Fruit fly (Drosophila melanogaster): ENCODE measurements around the gene CG12605.

- no peak for TF ChIP-seq Pif1A (GFP tag; optimal IDR thresholded peaks at IDR 0.05)
- no peak for TF ChIP-seq EcR (GFP tag; optimal IDR thresholded peaks at IDR 0.05)
- TF ChIP-seq CG32121 (GFP tag; IDR thresholded peaks at IDR 0.05), result no peak
- no peak for TF ChIP-seq CG9948 (tag; optimal IDR thresholded peaks at IDR 0.05)
- TF ChIP-seq rn (GFP tag; IDR thresholded peaks at IDR 0.05), result no peak
- no peak for TF ChIP-seq CG8301 (tag; optimal IDR thresholded peaks at IDR 0.05)
- no peak for TF ChIP-seq D1 (tag; optimal IDR thresholded peaks at IDR 0.05)
- no peak for TF ChIP-seq CG14655 (GFP tag; optimal IDR thresholded peaks at IDR 0.05)
Measured at dm6 chr3L:3937806-3938205, 26.8 kb downstream of the CG12605 start, which contains the start of gene CG10866.

All from whole organism, pupa.